Fruit fly (Drosophila melanogaster): ENCODE measurements around the gene SWIP.

The SWIP gene

DNA sequence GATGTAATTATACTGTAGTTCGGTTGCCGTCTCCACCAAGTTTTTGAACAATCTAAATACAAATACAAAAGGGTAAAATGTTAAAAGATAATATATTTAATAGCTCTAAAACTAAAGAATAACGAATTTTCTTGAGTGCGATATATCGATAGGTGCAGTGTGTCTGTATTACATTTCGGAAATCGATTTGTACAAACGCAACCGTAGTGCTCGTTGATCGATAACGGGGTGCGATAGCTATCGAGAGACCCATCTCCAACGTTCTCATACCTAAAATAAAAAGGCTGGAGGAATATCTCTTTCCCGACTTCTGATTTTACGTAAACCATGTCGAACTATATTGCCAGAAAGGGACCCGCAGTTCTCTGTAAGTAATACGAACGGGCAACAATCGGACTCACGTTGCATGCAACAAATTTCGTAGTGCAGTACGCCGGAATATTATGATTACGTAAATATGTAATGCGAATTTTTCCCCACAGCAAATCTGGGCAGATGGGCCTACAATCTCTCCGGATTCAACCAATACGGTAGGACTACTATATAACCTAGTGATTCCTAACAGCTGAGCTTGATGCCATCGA, 27.3 kb upstream of the SWIP start, which contains the start of gene UQCR-14 (continued):
- no peak for TF ChIP-seq schlank (tag; optimal IDR thresholded peaks at IDR 0.05)
- TF ChIP-seq pzg (GFP tag; optimal IDR thresholded peaks at IDR 0.05), result peak; percentile 94
- TF ChIP-seq Bdp1 (GFP tag; optimal IDR thresholded peaks at IDR 0.05), result no peak
- no peak for TF ChIP-seq bowl (GFP tag; IDR thresholded peaks at IDR 0.05)
- TF ChIP-seq CG9797 (GFP tag; optimal IDR thresholded peaks at IDR 0.05), result peak; percentile 71
- TF ChIP-seq CTCF (GFP tag; optimal IDR thresholded peaks at IDR 0.05), result peak; percentile 8
- no peak for TF ChIP-seq CG9727 (GFP tag; optimal IDR thresholded peaks at IDR 0.05)
- no peak for TF ChIP-seq z (GFP tag; IDR thresholded peaks at IDR 0.05)
- peak; percentile 17 for TF ChIP-seq CG10147 (GFP tag; optimal IDR thresholded peaks at IDR 0.05)
- TF ChIP-seq Chrac-16 (GFP tag; optimal IDR thresholded peaks at IDR 0.05), result peak; percentile 9
- TF ChIP-seq Xrp1 (GFP tag; IDR thresholded peaks at IDR 0.05), result no peak
- no peak for TF ChIP-seq Doc2 (GFP tag; IDR thresholded peaks at IDR 0.05)
- no peak for TF ChIP-seq chif (GFP tag; optimal IDR thresholded peaks at IDR 0.05)
- no peak for TF ChIP-seq psq (GFP tag; optimal IDR thresholded peaks at IDR 0.05)
- TF ChIP-seq wor (GFP tag; IDR thresholded peaks at IDR 0.05), result no peak
- TF ChIP-seq gt (GFP tag; IDR thresholded peaks at IDR 0.05), result no peak
- no peak for TF ChIP-seq CG2875 (GFP tag; optimal IDR thresholded peaks at IDR 0.05)
- TF ChIP-seq ato (GFP tag; IDR thresholded peaks at IDR 0.05; ENCODE audit: partially characterized antibody), result peak; percentile 96
- TF ChIP-seq CG11093 (GFP tag; IDR thresholded peaks at IDR 0.05), result no peak
- peak; percentile 93 for TF ChIP-seq MESR4 (GFP tag; optimal IDR thresholded peaks at IDR 0.05)
- peak; percentile 24 for TF ChIP-seq Fer3 (tag; optimal IDR thresholded peaks at IDR 0.05)
- no peak for TF ChIP-seq wdn (GFP tag; IDR thresholded peaks at IDR 0.05)
- TF ChIP-seq Pdp1 (GFP tag; optimal IDR thresholded peaks at IDR 0.05), result peak; percentile 13 to 95
- TF ChIP-seq gce (GFP tag; IDR thresholded peaks at IDR 0.05), result no peak
- no peak for TF ChIP-seq dmrt99B (tag; optimal IDR thresholded peaks at IDR 0.05)
- peak; percentile 19 for TF ChIP-seq CG10209 (GFP tag; optimal IDR thresholded peaks at IDR 0.05)
- no peak for TF ChIP-seq pb (GFP tag; optimal IDR thresholded peaks at IDR 0.05)
- TF ChIP-seq Taf1 (GFP tag; IDR thresholded peaks at IDR 0.05), result no peak
- TF ChIP-seq danr (GFP tag; IDR thresholded peaks at IDR 0.05), result no peak
- TF ChIP-seq jing (GFP tag; optimal IDR thresholded peaks at IDR 0.05), result no peak
- TF ChIP-seq Dbx (GFP tag; IDR thresholded peaks at IDR 0.05), result peak; percentile 66
- peak; percentile 80 for TF ChIP-seq HmgZ (tag; optimal IDR thresholded peaks at IDR 0.05)
- TF ChIP-seq disco-r (GFP tag; optimal IDR thresholded peaks at IDR 0.05), result no peak
- TF ChIP-seq fu2 (GFP tag; optimal IDR thresholded peaks at IDR 0.05), result peak; percentile 4
- TF ChIP-seq B-H2 (GFP tag; optimal IDR thresholded peaks at IDR 0.05), result peak; percentile 66
- TF ChIP-seq CG1832 (GFP tag; optimal IDR thresholded peaks at IDR 0.05), result no peak
- TF ChIP-seq CG7786 (GFP tag; optimal IDR thresholded peaks at IDR 0.05), result no peak
- TF ChIP-seq CG7357 (GFP tag; IDR thresholded peaks at IDR 0.05), result no peak
- no peak for TF ChIP-seq pros (GFP tag; optimal IDR thresholded peaks at IDR 0.05)
- peak; percentile 32 for TF ChIP-seq CG10979 (tag; optimal IDR thresholded peaks at IDR 0.05)
- no peak for TF ChIP-seq CG11723 (GFP tag; optimal IDR thresholded peaks at IDR 0.05)
- TF ChIP-seq nmo (GFP tag; optimal IDR thresholded peaks at IDR 0.05), result peak; percentile 58
- TF ChIP-seq CG16779 (GFP tag; IDR thresholded peaks at IDR 0.05), result no peak
- peak; percentile 96 for TF ChIP-seq CG14860 (GFP tag; IDR thresholded peaks at IDR 0.05; ENCODE audit: partially characterized antibody)
- no peak for TF ChIP-seq hkb (optimal IDR thresholded peaks at IDR 0.05)
- peak; percentile 18; the same call in 1 of the 2 replicates for TF ChIP-seq hkb (GFP tag; IDR thresholded peaks at IDR 0.05)
- no peak for TF ChIP-seq CG16863 (GFP tag; optimal IDR thresholded peaks at IDR 0.05)
- no peak for TF ChIP-seq ab (GFP tag; optimal IDR thresholded peaks at IDR 0.05)
- peak; percentile 10 for TF ChIP-seq CG15269 (tag; optimal IDR thresholded peaks at IDR 0.05)
- TF ChIP-seq CG31224 (GFP tag; IDR thresholded peaks at IDR 0.05), result 0 out of 2 replicates have a peak, but pooled peaks have one; percentile 16
- TF ChIP-seq CG32532 (GFP tag; IDR thresholded peaks at IDR 0.05), result peak; percentile 53
- TF ChIP-seq dimm (GFP tag; IDR thresholded peaks at IDR 0.05), result no peak
